Fruit fly (Drosophila melanogaster) whole organism, embryonic: ENCODE data around the gene cyr.

Source experiments
- Awh ChIP-seq: fragments of 200-800 bp; sonication (Bioruptor generic); IDR thresholded peaks from 2 replicates; pipeline ENCODE4, ENCODE4 v1.3.6; 2022; ENCODE audit warnings: missing biosample characterization, missing genetic modification characterization
- C15 ChIP-seq: fragments of 200-800 bp; sonication (Bioruptor generic); IDR thresholded peaks from 3 replicates; pipeline ENCODE4 v1.3.6; 2022; ENCODE audit warnings: missing biosample characterization, missing genetic modification characterization
- CG10654 ChIP-seq: fragments of 200-800 bp; sonication (Bioruptor generic); optimal IDR thresholded peaks from 2 replicates; lab custom pipeline; 2016; ENCODE audit warnings: missing biosample characterization, missing genetic modification characterization
- CG12155 ChIP-seq: fragments of 200-800 bp; sonication (Bioruptor generic); optimal IDR thresholded peaks from 3 replicates; lab custom pipeline; 2016; ENCODE audit warnings: missing biosample characterization, missing genetic modification characterization
- CG12219 ChIP-seq: fragments of 200-800 bp; sonication (Bioruptor generic); optimal IDR thresholded peaks from 3 replicates; lab custom pipeline; 2018; ENCODE audit warnings: missing biosample characterization, mild to moderate bottlenecking, missing genetic modification characterization
- CG14965 ChIP-seq: fragments of 200-800 bp; sonication (Bioruptor generic); optimal IDR thresholded peaks from 2 replicates; lab custom pipeline; 2016; ENCODE audit warnings: missing biosample characterization, missing genetic modification characterization, borderline replicate concordance
- CG17328 ChIP-seq: fragments of 200-800 bp; sonication (Bioruptor generic); IDR thresholded peaks from 2 replicates; pipeline ENCODE4 v1.3.6; 2022; ENCODE audit warnings: missing biosample characterization, missing genetic modification characterization
- CG17361 ChIP-seq: fragments of 200-800 bp; sonication (Bioruptor generic); IDR thresholded peaks from 3 replicates; pipeline ENCODE4 v1.3.6; 2022; ENCODE audit warnings: missing biosample characterization, missing genetic modification characterization
- CG18599 ChIP-seq: fragments of 200-800 bp; sonication (Bioruptor generic); optimal IDR thresholded peaks from 3 replicates; lab custom pipeline; 2017; ENCODE audit warnings: missing biosample characterization, missing genetic modification characterization, mild to moderate bottlenecking, moderate library complexity, missing genetic modification reagents
- CG2199 ChIP-seq: fragments of 200-800 bp; sonication (Bioruptor generic); IDR thresholded peaks from 3 replicates; pipeline ENCODE4 v1.3.6; 2022; ENCODE audit warnings: missing biosample characterization, missing genetic modification characterization
- CG3407 ChIP-seq: fragments of 200-800 bp; sonication (Bioruptor generic); optimal IDR thresholded peaks from 2 replicates; lab custom pipeline; 2018; ENCODE audit warnings: missing biosample characterization, mild to moderate bottlenecking, missing genetic modification characterization
- CG34422 ChIP-seq: fragments of 200-800 bp; sonication (Bioruptor generic); IDR thresholded peaks from 3 replicates; pipeline ENCODE4 v1.3.6; 2022; ENCODE audit warnings: missing biosample characterization, missing genetic modification characterization
- CG6854 ChIP-seq: fragments of 200-800 bp; sonication (Bioruptor generic); optimal IDR thresholded peaks from 3 replicates; lab custom pipeline; 2017; ENCODE audit warnings: missing biosample characterization, mild to moderate bottlenecking, missing genetic modification characterization
- CG7745 ChIP-seq: fragments of 200-800 bp; sonication (Bioruptor generic); optimal IDR thresholded peaks from 2 replicates; lab custom pipeline; 2018; ENCODE audit warnings: missing biosample characterization, mild to moderate bottlenecking, missing genetic modification characterization, moderate library complexity
- CG7839 ChIP-seq: fragments of 200-800 bp; sonication (Bioruptor generic); optimal IDR thresholded peaks from 3 replicates; lab custom pipeline; 2018; ENCODE audit warnings: missing biosample characterization, mild to moderate bottlenecking, missing genetic modification characterization, moderate library complexity
- CG8388 ChIP-seq: fragments of 200-800 bp; sonication (Bioruptor generic); optimal IDR thresholded peaks from 2 replicates; lab custom pipeline; 2019; ENCODE audit warnings: missing biosample characterization, mild to moderate bottlenecking, missing genetic modification characterization, moderate library complexity
- CG8944 ChIP-seq: fragments of 200-800 bp; sonication (Bioruptor generic); optimal IDR thresholded peaks from 3 replicates; lab custom pipeline; 2016; ENCODE audit warnings: missing biosample characterization, missing genetic modification characterization
- CG9215 ChIP-seq: fragments of 200-800 bp; sonication (Bioruptor generic); IDR thresholded peaks from 2 replicates; pipeline ENCODE4 v1.3.6; 2022; ENCODE audit warnings: missing biosample characterization, missing genetic modification characterization
- CG9876 ChIP-seq: fragments of 200-800 bp; sonication (Bioruptor generic); optimal IDR thresholded peaks from 2 replicates; lab custom pipeline; 2016; ENCODE audit warnings: missing biosample characterization, missing genetic modification characterization
- D19B ChIP-seq: fragments of 200-800 bp; sonication (Bioruptor generic); optimal IDR thresholded peaks from 2 replicates; lab custom pipeline; 2017; ENCODE audit warnings: missing biosample characterization, mild to moderate bottlenecking, missing genetic modification characterization
- Dip3 ChIP-seq: fragments of 200-800 bp; sonication (Bioruptor generic); optimal IDR thresholded peaks from 3 replicates; lab custom pipeline; 2016; ENCODE audit warnings: missing biosample characterization, missing genetic modification characterization
- E2f2 ChIP-seq: fragments of 200-800 bp; sonication (Bioruptor generic); IDR thresholded peaks from 2 replicates; pipeline ENCODE4 v1.3.6; 2022; ENCODE audit warnings: missing biosample characterization, missing genetic modification characterization
- HmgD ChIP-seq: fragments of 200-800 bp; sonication (Bioruptor generic); optimal IDR thresholded peaks from 3 replicates; lab custom pipeline; 2016; ENCODE audit warnings: missing biosample characterization, missing genetic modification characterization
- HmgZ ChIP-seq: fragments of 200-800 bp; sonication (Bioruptor generic); optimal IDR thresholded peaks from 2 replicates; lab custom pipeline; 2018; ENCODE audit warnings: missing biosample characterization, mild to moderate bottlenecking, missing genetic modification characterization
- Hr3 ChIP-seq: fragments of 200-800 bp; sonication (Bioruptor generic); optimal IDR thresholded peaks from 3 replicates; lab custom pipeline; 2016; ENCODE audit warnings: missing biosample characterization, missing genetic modification characterization
- Hr39 ChIP-seq: fragments of >200 bp; optimal IDR thresholded peaks from 2 replicates; lab custom pipeline; 2017
- Hr51 ChIP-seq, 2 experiments: fragments of 200-800 bp; sonication (Bioruptor generic); optimal IDR thresholded peaks; 2 replicates in 1 of 2; 3 replicates in 1 of 2; lab custom pipeline; 2016 to 2018; ENCODE audit warnings: missing biosample characterization in 2 of 2, missing genetic modification characterization in 2 of 2, mild to moderate bottlenecking in 1 of 2, moderate library complexity in 1 of 2
- Nf-YC ChIP-seq: fragments of 200-800 bp; optimal IDR thresholded peaks from 3 replicates; lab custom pipeline; 2019; ENCODE audit warnings: missing biosample characterization, mild to moderate bottlenecking, missing genetic modification characterization, moderate library complexity
- NfI ChIP-seq: fragments of 200-800 bp; sonication (Bioruptor generic); optimal IDR thresholded peaks from 3 replicates; lab custom pipeline; 2018; ENCODE audit warnings: missing biosample characterization, mild to moderate bottlenecking, missing genetic modification characterization, moderate library complexity
- az2 ChIP-seq: fragments of 200-800 bp; sonication (Bioruptor generic); optimal IDR thresholded peaks from 3 replicates; lab custom pipeline; 2016; ENCODE audit warnings: missing biosample characterization, missing genetic modification characterization
- bigmax ChIP-seq: fragments of 200-800 bp; sonication (Bioruptor generic); optimal IDR thresholded peaks from 2 replicates; lab custom pipeline; 2018; ENCODE audit warnings: missing biosample characterization, mild to moderate bottlenecking, missing genetic modification characterization
- bsh ChIP-seq, 2 experiments: fragments of 200-800 bp; sonication (Bioruptor generic); optimal IDR thresholded peaks; 2 replicates each; lab custom pipeline; 2017 to 2018; ENCODE audit warnings: mild to moderate bottlenecking in 2 of 2, missing biosample characterization in 2 of 2, missing genetic modification characterization in 2 of 2, moderate library complexity in 1 of 2
- croc ChIP-seq: fragments of 200-800 bp; sonication (Bioruptor generic); conservative IDR thresholded peaks from 3 replicates; pipeline ENCODE4 v1.3.6; 2022; ENCODE audit warnings: missing biosample characterization, missing genetic modification characterization
- crol ChIP-seq: fragments of 200-800 bp; sonication (Bioruptor generic); IDR thresholded peaks from 2 replicates; pipeline ENCODE4 v1.3.6; 2022; ENCODE audit warnings: missing biosample characterization, missing genetic modification characterization
- dati ChIP-seq: fragments of 200-800 bp; sonication (Bioruptor generic); IDR thresholded peaks from 2 replicates; pipeline ENCODE4 v1.3.6; 2022; ENCODE audit warnings: missing biosample characterization, missing genetic modification characterization
- esg ChIP-seq: fragments of 200-800 bp; sonication (Bioruptor generic); conservative IDR thresholded peaks from 2 replicates; pipeline ENCODE4 v1.3.6; 2022; ENCODE audit warnings: missing biosample characterization, missing genetic modification characterization
- fd102C ChIP-seq: fragments of 200-800 bp; sonication (Bioruptor generic); optimal IDR thresholded peaks from 2 replicates; lab custom pipeline; 2018; ENCODE audit warnings: missing biosample characterization, mild to moderate bottlenecking, missing genetic modification characterization, moderate library complexity
- gsb ChIP-seq: fragments of 200-800 bp; sonication (Bioruptor generic); IDR thresholded peaks from 2 replicates; pipeline ENCODE4 v1.3.6; 2022; ENCODE audit warnings: missing biosample characterization, missing genetic modification characterization
- her ChIP-seq: fragments of 200-800 bp; sonication (Bioruptor generic); optimal IDR thresholded peaks from 2 replicates; lab custom pipeline; 2016; ENCODE audit warnings: missing biosample characterization, missing genetic modification characterization
- ind ChIP-seq: fragments of 200-800 bp; sonication (Bioruptor generic); optimal IDR thresholded peaks from 3 replicates; lab custom pipeline; 2016; ENCODE audit warnings: missing biosample characterization, missing genetic modification characterization
- lab ChIP-seq: fragments of 200-800 bp; sonication (Bioruptor generic); optimal IDR thresholded peaks from 3 replicates; lab custom pipeline; 2017; ENCODE audit warnings: missing biosample characterization, missing genetic modification characterization, mild to moderate bottlenecking, moderate library complexity, missing genetic modification reagents
- lmd ChIP-seq: fragments of 200-800 bp; sonication (Bioruptor generic); IDR thresholded peaks from 2 replicates; pipeline ENCODE4 v1.3.6; 2022; ENCODE audit warnings: missing biosample characterization, missing genetic modification characterization
- seq ChIP-seq: fragments of 200-800 bp; sonication (Bioruptor generic); IDR thresholded peaks from 2 replicates; pipeline ENCODE4 v1.3.6; 2022; ENCODE audit warnings: missing biosample characterization, missing genetic modification characterization
- sim ChIP-seq: fragments of 200-800 bp; sonication (Bioruptor generic); IDR thresholded peaks from 2 replicates; pipeline ENCODE4 v1.3.6; 2022; ENCODE audit warnings: missing biosample characterization, missing genetic modification characterization
- slbo ChIP-seq: fragments of 200-800 bp; sonication (Bioruptor generic); IDR thresholded peaks from 2 replicates; pipeline ENCODE4 v1.3.6; 2022; ENCODE audit warnings: missing biosample characterization, missing genetic modification characterization
- slp2 ChIP-seq: fragments of 200-800 bp; sonication (Bioruptor generic); optimal IDR thresholded peaks from 2 replicates; lab custom pipeline; 2016; ENCODE audit warnings: missing biosample characterization, missing genetic modification characterization
- twi ChIP-seq: fragments of 200-800 bp; optimal IDR thresholded peaks from 2 replicates; lab custom pipeline; 2019; ENCODE audit warnings: missing biosample characterization, mild to moderate bottlenecking, missing genetic modification characterization, moderate library complexity
- vnd ChIP-seq: fragments of 200-800 bp; sonication (Bioruptor generic); IDR thresholded peaks from 3 replicates; pipeline ENCODE4 v1.3.6; 2022; ENCODE audit warnings: missing biosample characterization, missing genetic modification characterization; ENCODE audit not compliant: partially characterized antibody
- wek ChIP-seq: fragments of 200-800 bp; sonication (Bioruptor generic); optimal IDR thresholded peaks from 3 replicates; lab custom pipeline; 2018; ENCODE audit warnings: missing biosample characterization, mild to moderate bottlenecking, missing genetic modification characterization, moderate library complexity
- zfh1 ChIP-seq: fragments of 200-800 bp; sonication (Bioruptor generic); IDR thresholded peaks from 3 replicates; pipeline ENCODE4 v1.3.6; 2022; ENCODE audit warnings: missing biosample characterization, missing genetic modification characterization

Gene cyr

dm6 chrX:8100026-8100825, 35.3 kb downstream of the cyr start (continued):
- TF ChIP-seq HmgD (GFP tag; lab: Kevin White, UChicago) = no peak
- peak; percentile 70 for TF ChIP-seq ind (GFP tag; lab: Kevin White, UChicago)
- TF ChIP-seq C15 = peak; percentile 69; the same call in 1 of the 3 replicates
- peak; percentile 85 for TF ChIP-seq lmd
- TF ChIP-seq CG14965 = no peak
- TF ChIP-seq CG6854 (GFP tag; lab: Kevin White, UChicago) = peak; percentile 81
- TF ChIP-seq croc = peak; percentile 66; the same call in 2 of the 3 replicates
- TF ChIP-seq CG7745 (tag; lab: Kevin White, UChicago) = no peak
- TF ChIP-seq sim (GFP tag; lab: Robert Waterston, UW) = peak; percentile 68
- TF ChIP-seq CG7839 (tag; lab: Kevin White, UChicago) = peak; percentile 90
- TF ChIP-seq esg (GFP tag; lab: Robert Waterston, UW) = peak; percentile 81
- peak; percentile 45 for TF ChIP-seq D19B (GFP tag; lab: Kevin White, UChicago)
- TF ChIP-seq Hr51 (GFP tag; optimal IDR thresholded peaks at IDR 0.05; lab: Kevin White, UChicago) = peak; percentile 49 to 87
- peak; percentile 85 for TF ChIP-seq zfh1 (GFP tag; lab: Robert Waterston, UW)
- TF ChIP-seq Nf-YC = peak; percentile 62
- peak; percentile 83 for TF ChIP-seq Awh
- peak; percentile 77 for TF ChIP-seq CG3407 (GFP tag; lab: Kevin White, UChicago)
- peak; percentile 78 for TF ChIP-seq gsb (GFP tag; lab: Robert Waterston, UW)
- peak; percentile 32 for TF ChIP-seq twi (tag; lab: Kevin White, UChicago)
- peak; percentile 83 for TF ChIP-seq az2 (GFP tag; lab: Kevin White, UChicago)
- peak; percentile 84 for TF ChIP-seq CG34422 (GFP tag; lab: Robert Waterston, UW)
- peak; percentile 59 for TF ChIP-seq dati (GFP tag; lab: Robert Waterston, UW)
- peak; percentile 68 for TF ChIP-seq Hr3
- TF ChIP-seq CG18599 (GFP tag; lab: Kevin White, UChicago) = peak; percentile 95
- peak; percentile 34 for TF ChIP-seq CG8944
- no peak for TF ChIP-seq fd102C (GFP tag; lab: Kevin White, UChicago)
- no peak for TF ChIP-seq wek (GFP tag; lab: Kevin White, UChicago)
- peak; percentile 88 for TF ChIP-seq CG17328 (GFP tag; lab: Robert Waterston, UW)
- peak; percentile 75 for TF ChIP-seq HmgZ (tag; lab: Kevin White, UChicago)
- TF ChIP-seq slbo (GFP tag; lab: Robert Waterston, UW) = peak; percentile 88
- peak; percentile 72 for TF ChIP-seq E2f2 (GFP tag; lab: Robert Waterston, UW)
- peak; percentile 69 for TF ChIP-seq CG12219 (GFP tag; lab: Kevin White, UChicago)
- TF ChIP-seq Dip3 (GFP tag; lab: Kevin White, UChicago) = peak; percentile 42
- TF ChIP-seq crol = no peak
- peak; percentile 90 for TF ChIP-seq CG2199
- peak; percentile 81 for TF ChIP-seq CG8388 (GFP tag; lab: Kevin White, UChicago)
- TF ChIP-seq NfI = peak; percentile 77
- TF ChIP-seq Hr39 = no peak
- TF ChIP-seq seq (GFP tag; lab: Robert Waterston, UW) = peak; percentile 86
- peak; percentile 26 for TF ChIP-seq slp2 (GFP tag; lab: Kevin White, UChicago)
- peak; percentile 68 for TF ChIP-seq CG12155 (GFP tag; lab: Kevin White, UChicago)
- peak; percentile 65 for TF ChIP-seq CG10654
- TF ChIP-seq CG9215 = peak; percentile 67
- TF ChIP-seq CG17361 (GFP tag; lab: Robert Waterston, UW) = peak; percentile 85
- TF ChIP-seq her (GFP tag; lab: Kevin White, UChicago) = peak; percentile 26
- no peak for TF ChIP-seq vnd
- TF ChIP-seq CG9876 = no peak
- no peak for TF ChIP-seq bigmax (GFP tag; lab: Kevin White, UChicago)
- TF ChIP-seq bsh (GFP tag; optimal IDR thresholded peaks at IDR 0.05; lab: Kevin White, UChicago) = peak; percentile 62 to 90
- TF ChIP-seq lab (GFP tag; lab: Kevin White, UChicago) = peak; percentile 95
